Worm (Caenorhabditis elegans) whole organism, L4 larva: ENCODE data around the gene C49H3.3.

Experiments
- aly-2 ChIP-seq: sonication (generic microtip); optimal IDR thresholded peaks from 2 replicates; lab custom pipeline; 2018; ENCODE audit warnings: missing biosample characterization, missing genetic modification characterization
- ama-1 ChIP-seq: fragments of 150-350 bp; optimal IDR thresholded peaks from 2 replicates; lab custom pipeline; 2014; ENCODE audit warnings: inconsistent platforms, mixed read lengths
- jun-1 ChIP-seq: fragments of 150-350 bp; optimal IDR thresholded peaks from 2 replicates; lab custom pipeline; 2014; ENCODE audit warnings: missing biosample characterization, missing genetic modification reagents, missing genetic modification characterization

ce11 chrIV:7897443-7897842 is 26.7 kb upstream of the C49H3.3 start, which contains the start of gene ilys-4:
- no peak for TF ChIP-seq aly-2
- no peak for TF ChIP-seq jun-1
- no peak for TF ChIP-seq ama-1
